Worm (Caenorhabditis elegans): ENCODE measurements around the gene twk-14.

ce11 chrV:12369437-12369836 lies 26.1 kb downstream of the twk-14 start, which contains the start of gene gcy-13:
- TF ChIP-seq unc-62 (GFP tag; optimal IDR thresholded peaks at IDR 0.05) = no peak
- no peak for TF ChIP-seq lin-35 (GFP tag; optimal IDR thresholded peaks at IDR 0.05)
- TF ChIP-seq nhr-84 (tag; optimal IDR thresholded peaks at IDR 0.05) = no peak
- no peak for TF ChIP-seq mdl-1 (tag; optimal IDR thresholded peaks at IDR 0.05)
- no peak for TF ChIP-seq fos-1 (tag; optimal IDR thresholded peaks at IDR 0.05)
- TF ChIP-seq C04F5.9 (tag; optimal IDR thresholded peaks at IDR 0.05) = no peak
- no peak for TF ChIP-seq mep-1 (tag; optimal IDR thresholded peaks at IDR 0.05)
